Worm (Caenorhabditis elegans) whole organism, L4/young adult: ENCODE data around the gene flcn-1.

Source experiments
- W03F9.2 ChIP-seq: fragments of 150-350 bp; optimal IDR thresholded peaks from 2 replicates; lab custom pipeline; 2014; ENCODE audit warnings: missing biosample characterization, missing genetic modification characterization
- dao-5 ChIP-seq: sonication (generic microtip); optimal IDR thresholded peaks from 2 replicates; lab custom pipeline; 2016; ENCODE audit warnings: missing genotype, missing genetic modification characterization, moderate library complexity, missing compliant biosample characterization
- him-1 ChIP-seq: sonication (generic microtip); optimal IDR thresholded peaks from 2 replicates; lab custom pipeline; 2016; ENCODE audit warnings: missing genotype, missing genetic modification reagents, missing genetic modification characterization, missing compliant biosample characterization

DNA sequence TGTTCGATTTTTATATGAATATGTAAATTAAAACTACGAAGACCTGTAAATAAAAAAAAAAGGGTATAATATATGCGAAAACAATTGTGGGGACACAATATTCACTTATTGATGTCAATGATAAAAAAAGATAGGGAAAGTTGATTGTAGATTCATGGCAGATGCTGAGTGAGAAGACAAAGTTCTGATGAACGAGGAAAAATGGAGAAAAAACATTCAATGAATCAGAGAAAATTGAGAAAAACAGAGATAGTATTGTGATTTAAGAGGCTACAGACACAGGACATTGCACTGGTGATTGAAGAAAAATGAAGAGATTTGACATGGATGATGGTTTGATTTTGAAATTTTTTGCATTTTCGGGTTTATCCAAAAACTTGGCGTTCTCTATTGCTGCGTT lies 19.9 kb upstream of the flcn-1 start:
- TF ChIP-seq W03F9.2 (no peak), dao-5 (tag; lab: Kevin White, UChicago) (no peak), him-1 (no peak)
